Fruit fly (Drosophila melanogaster) whole organism, embryonic: Measurements from ENCODE around the gene path.

Source experiments
- ATbp ChIP-seq: fragments of 200-800 bp; sonication (Bioruptor generic); optimal IDR thresholded peaks from 2 replicates; lab custom pipeline; 2017; ENCODE audit warnings: missing biosample characterization, mild to moderate bottlenecking, missing genetic modification characterization, missing genetic modification reagents
- Asciz ChIP-seq: fragments of 200-800 bp; sonication (Bioruptor generic); optimal IDR thresholded peaks from 2 replicates; lab custom pipeline; 2017; ENCODE audit warnings: missing biosample characterization, mild to moderate bottlenecking, missing genetic modification characterization, missing genetic modification reagents
- Atf6 ChIP-seq: fragments of 200-800 bp; sonication (Bioruptor generic); IDR thresholded peaks from 2 replicates; pipeline ENCODE4 v1.3.6; 2022; ENCODE audit warnings: missing biosample characterization, missing genetic modification characterization
- Blimp-1 ChIP-seq: fragments of 200-800 bp; sonication (Bioruptor generic); optimal IDR thresholded peaks from 3 replicates; lab custom pipeline; 2018; ENCODE audit warnings: missing biosample characterization, missing genetic modification characterization, mild to moderate bottlenecking, moderate library complexity, missing genetic modification reagents
- BtbVII ChIP-seq: fragments of 200-800 bp; sonication (Bioruptor generic); optimal IDR thresholded peaks from 3 replicates; lab custom pipeline; 2017; ENCODE audit warnings: missing biosample characterization, mild to moderate bottlenecking, missing genetic modification characterization
- CG10147 ChIP-seq: fragments of 200-800 bp; sonication (Bioruptor generic); optimal IDR thresholded peaks from 2 replicates; lab custom pipeline; 2019; ENCODE audit warnings: missing biosample characterization, mild to moderate bottlenecking, missing genetic modification characterization, moderate library complexity
- CG10267 ChIP-seq: fragments of 200-800 bp; sonication (Bioruptor generic); optimal IDR thresholded peaks from 2 replicates; lab custom pipeline; 2018; ENCODE audit warnings: missing biosample characterization, mild to moderate bottlenecking, missing genetic modification characterization, moderate library complexity
- CG12219 ChIP-seq: fragments of 200-800 bp; sonication (Bioruptor generic); optimal IDR thresholded peaks from 3 replicates; lab custom pipeline; 2018; ENCODE audit warnings: missing biosample characterization, mild to moderate bottlenecking, missing genetic modification characterization
- CG1602 ChIP-seq: fragments of 200-800 bp; sonication (Bioruptor generic); optimal IDR thresholded peaks from 3 replicates; lab custom pipeline; 2016; ENCODE audit warnings: missing biosample characterization, missing genetic modification characterization
- CG17359 ChIP-seq: fragments of 200-800 bp; sonication (Bioruptor generic); optimal IDR thresholded peaks from 3 replicates; lab custom pipeline; 2018; ENCODE audit warnings: missing biosample characterization, mild to moderate bottlenecking, missing genetic modification characterization, moderate library complexity
- CG17385 ChIP-seq: fragments of 200-800 bp; sonication (Bioruptor generic); optimal IDR thresholded peaks from 3 replicates; lab custom pipeline; 2018; ENCODE audit warnings: missing biosample characterization, mild to moderate bottlenecking, missing genetic modification characterization
- CG18619 ChIP-seq: fragments of 200-800 bp; sonication (Bioruptor generic); optimal IDR thresholded peaks from 3 replicates; lab custom pipeline; 2017; ENCODE audit warnings: missing biosample characterization, mild to moderate bottlenecking, missing genetic modification characterization
- CG2678 ChIP-seq: fragments of 200-800 bp; sonication (Bioruptor generic); optimal IDR thresholded peaks from 3 replicates; lab custom pipeline; 2019; ENCODE audit warnings: missing biosample characterization, mild to moderate bottlenecking, missing genetic modification characterization, moderate library complexity
- D19A ChIP-seq: fragments of 200-800 bp; optimal IDR thresholded peaks from 3 replicates; lab custom pipeline; 2019; ENCODE audit warnings: missing biosample characterization, mild to moderate bottlenecking, missing genetic modification characterization, moderate library complexity
- Dek ChIP-seq: fragments of 200-800 bp; sonication (Bioruptor generic); optimal IDR thresholded peaks from 3 replicates; lab custom pipeline; 2019; ENCODE audit warnings: missing biosample characterization, mild to moderate bottlenecking, missing genetic modification characterization, moderate library complexity
- Dfd ChIP-seq, 2 experiments: fragments of >200 bp; optimal IDR thresholded peaks; 2 replicates each; lab custom pipeline; 2017; ENCODE audit warnings: missing biosample characterization in 2 of 2, missing genetic modification characterization in 2 of 2
- Gug ChIP-seq: fragments of 200-800 bp; sonication (Bioruptor generic); IDR thresholded peaks from 4 replicates; pipeline ENCODE4 v1.3.6; 2022; ENCODE audit warnings: missing biosample characterization, missing genetic modification characterization
- HLH3B ChIP-seq: fragments of 200-800 bp; sonication (Bioruptor generic); IDR thresholded peaks from 2 replicates; pipeline ENCODE4 v1.3.6; 2022; ENCODE audit warnings: missing biosample characterization, missing genetic modification characterization
- Hmr ChIP-seq: fragments of 200-800 bp; sonication (Bioruptor generic); optimal IDR thresholded peaks from 3 replicates; lab custom pipeline; 2017; ENCODE audit warnings: mild to moderate bottlenecking, missing biosample characterization, missing genetic modification reagents, missing genetic modification characterization
- Hr3 ChIP-seq: fragments of 200-800 bp; sonication (Bioruptor generic); optimal IDR thresholded peaks from 3 replicates; lab custom pipeline; 2016; ENCODE audit warnings: missing biosample characterization, missing genetic modification characterization
- Hr78 ChIP-seq, 2 experiments: fragments of 200-800 bp in 1 of 2; fragments of >200 bp in 1 of 2; sonication (Bioruptor generic) in 1 of 2; optimal IDR thresholded peaks; 2 replicates each; lab custom pipeline; 2017 to 2019; ENCODE audit warnings: missing biosample characterization in 2 of 2, missing genetic modification characterization in 2 of 2, mild to moderate bottlenecking in 1 of 2, moderate library complexity in 1 of 2
- Meics ChIP-seq: fragments of 200-800 bp; sonication (Bioruptor generic); optimal IDR thresholded peaks from 2 replicates; lab custom pipeline; 2017; ENCODE audit warnings: missing biosample characterization, mild to moderate bottlenecking, missing genetic modification characterization
- Mrtf ChIP-seq: fragments of 200-800 bp; sonication (Bioruptor generic); IDR thresholded peaks from 3 replicates; pipeline ENCODE4 v1.3.6; 2022; ENCODE audit warnings: missing biosample characterization, missing genetic modification characterization
- Opbp ChIP-seq: fragments of 200-800 bp; sonication (Bioruptor generic); IDR thresholded peaks from 3 replicates; pipeline ENCODE4 v1.3.6; 2022; ENCODE audit warnings: missing biosample characterization, missing genetic modification characterization; ENCODE audit not compliant: partially characterized antibody
- Ptx1 ChIP-seq: fragments of 200-800 bp; sonication (Bioruptor generic); IDR thresholded peaks from 2 replicates; pipeline ENCODE4 v1.3.6; 2022; ENCODE audit warnings: missing biosample characterization, missing genetic modification characterization
- TFAM ChIP-seq: fragments of 200-800 bp; sonication (Bioruptor generic); optimal IDR thresholded peaks from 2 replicates; lab custom pipeline; 2017; ENCODE audit warnings: missing biosample characterization, missing genetic modification characterization, inconsistent platforms
- Xrp1 ChIP-seq: fragments of 200-800 bp; sonication (Bioruptor generic); IDR thresholded peaks from 2 replicates; pipeline ENCODE4 v1.3.6; 2022; ENCODE audit warnings: missing biosample characterization, missing genetic modification characterization
- bsh ChIP-seq, 2 experiments: fragments of 200-800 bp; sonication (Bioruptor generic); optimal IDR thresholded peaks; 2 replicates each; lab custom pipeline; 2017 to 2018; ENCODE audit warnings: mild to moderate bottlenecking in 2 of 2, missing biosample characterization in 2 of 2, missing genetic modification characterization in 2 of 2, moderate library complexity in 1 of 2
- caup ChIP-seq: fragments of 200-800 bp; sonication (Bioruptor generic); optimal IDR thresholded peaks from 3 replicates; lab custom pipeline; 2017; ENCODE audit warnings: missing biosample characterization, mild to moderate bottlenecking, missing genetic modification characterization, moderate library complexity; ENCODE audit not compliant: severe bottlenecking
- cwo ChIP-seq: fragments of 200-800 bp; sonication (Bioruptor generic); optimal IDR thresholded peaks from 3 replicates; lab custom pipeline; 2017; ENCODE audit warnings: missing biosample characterization, missing genetic modification characterization, mild to moderate bottlenecking, moderate library complexity, missing genetic modification reagents
- exex ChIP-seq: fragments of 200-800 bp; sonication (Bioruptor generic); optimal IDR thresholded peaks from 4 replicates; lab custom pipeline; 2018; ENCODE audit warnings: missing biosample characterization, mild to moderate bottlenecking, missing genetic modification characterization, moderate library complexity
- fd96Cb ChIP-seq: fragments of 200-800 bp; sonication (Bioruptor generic); optimal IDR thresholded peaks from 2 replicates; lab custom pipeline; 2018; ENCODE audit warnings: missing biosample characterization, mild to moderate bottlenecking, missing genetic modification characterization, moderate library complexity
- gsb ChIP-seq: fragments of 200-800 bp; sonication (Bioruptor generic); IDR thresholded peaks from 2 replicates; pipeline ENCODE4 v1.3.6; 2022; ENCODE audit warnings: missing biosample characterization, missing genetic modification characterization
- her ChIP-seq: fragments of 200-800 bp; sonication (Bioruptor generic); optimal IDR thresholded peaks from 2 replicates; lab custom pipeline; 2016; ENCODE audit warnings: missing biosample characterization, missing genetic modification characterization
- hkb ChIP-seq, 2 experiments: fragments of 200-800 bp in 1 of 2; fragments of >200 bp in 1 of 2; sonication (Bioruptor generic) in 1 of 2; IDR thresholded peaks in 1 of 2; optimal IDR thresholded peaks in 1 of 2; 2 replicates each; pipeline versions ENCODE4 v1.3.6 to Lab custom; 2017 to 2022; ENCODE audit warnings: missing biosample characterization in 1 of 2, missing genetic modification characterization in 1 of 2
- kni ChIP-seq: fragments of 200-800 bp; sonication (Bioruptor generic); optimal IDR thresholded peaks from 3 replicates; lab custom pipeline; 2017; ENCODE audit warnings: mild to moderate bottlenecking, missing biosample characterization, missing genetic modification reagents, missing genetic modification characterization
- lilli ChIP-seq: fragments of 200-800 bp; sonication (Bioruptor generic); optimal IDR thresholded peaks from 3 replicates; lab custom pipeline; 2016; ENCODE audit warnings: missing biosample characterization, missing genetic modification characterization
- p53 ChIP-seq: fragments of 200-800 bp; sonication (Bioruptor generic); optimal IDR thresholded peaks from 2 replicates; lab custom pipeline; 2016; ENCODE audit warnings: missing biosample characterization, missing genetic modification characterization
- phol ChIP-seq: fragments of 200-800 bp; sonication (Bioruptor generic); optimal IDR thresholded peaks from 3 replicates; lab custom pipeline; 2018; ENCODE audit warnings: missing biosample characterization, mild to moderate bottlenecking, missing genetic modification characterization, moderate library complexity
- prd ChIP-seq, 3 experiments: fragments of >200 bp in 2 of 3; fragments of 200-800 bp in 1 of 3; sonication (Bioruptor generic) in 1 of 3; optimal IDR thresholded peaks in 2 of 3; IDR thresholded peaks in 1 of 3; 2 replicates in 2 of 3; 3 replicates in 1 of 3; pipeline versions ENCODE4 v1.3.6 to Lab custom; 2017 to 2022; ENCODE audit warnings: missing biosample characterization in 1 of 3, missing genetic modification characterization in 1 of 3
- ranshi ChIP-seq: fragments of 200-800 bp; sonication (Bioruptor generic); IDR thresholded peaks from 2 replicates; pipeline ENCODE4 v1.3.6; 2022; ENCODE audit warnings: missing biosample characterization, missing genetic modification characterization
- rib ChIP-seq: fragments of 200-800 bp; sonication (Bioruptor generic); IDR thresholded peaks from 2 replicates; pipeline ENCODE4 v1.3.6; 2022; ENCODE audit warnings: missing biosample characterization, missing genetic modification characterization
- scrt ChIP-seq: fragments of 200-800 bp; sonication (Bioruptor generic); optimal IDR thresholded peaks from 2 replicates; lab custom pipeline; 2018; ENCODE audit warnings: missing biosample characterization, mild to moderate bottlenecking, missing genetic modification characterization, moderate library complexity
- shn ChIP-seq: fragments of 200-800 bp; sonication (Bioruptor generic); optimal IDR thresholded peaks from 3 replicates; lab custom pipeline; 2016; ENCODE audit warnings: missing biosample characterization, missing genetic modification characterization
- tgo ChIP-seq: fragments of 200-800 bp; sonication (Bioruptor generic); IDR thresholded peaks from 3 replicates; pipeline ENCODE4 v1.3.6; 2022; ENCODE audit warnings: missing biosample characterization, missing genetic modification characterization
- tll ChIP-seq, 2 experiments: fragments of 200-800 bp in 1 of 2; fragments of >200 bp in 1 of 2; sonication (Bioruptor generic) in 1 of 2; optimal IDR thresholded peaks; 2 replicates each; lab custom pipeline; 2017 to 2019; ENCODE audit warnings: missing biosample characterization in 2 of 2, missing genetic modification characterization in 2 of 2, mild to moderate bottlenecking in 1 of 2, moderate library complexity in 1 of 2
- vvl ChIP-seq: fragments of 200-800 bp; sonication (Bioruptor generic); IDR thresholded peaks from 2 replicates; pipeline ENCODE4 v1.3.6; 2022; ENCODE audit warnings: missing biosample characterization, missing genetic modification characterization
- wdn ChIP-seq: fragments of 200-800 bp; sonication (Bioruptor generic); IDR thresholded peaks from 2 replicates; pipeline ENCODE4 v1.3.6; 2022; ENCODE audit warnings: missing biosample characterization, missing genetic modification characterization

path gene

DNA sequence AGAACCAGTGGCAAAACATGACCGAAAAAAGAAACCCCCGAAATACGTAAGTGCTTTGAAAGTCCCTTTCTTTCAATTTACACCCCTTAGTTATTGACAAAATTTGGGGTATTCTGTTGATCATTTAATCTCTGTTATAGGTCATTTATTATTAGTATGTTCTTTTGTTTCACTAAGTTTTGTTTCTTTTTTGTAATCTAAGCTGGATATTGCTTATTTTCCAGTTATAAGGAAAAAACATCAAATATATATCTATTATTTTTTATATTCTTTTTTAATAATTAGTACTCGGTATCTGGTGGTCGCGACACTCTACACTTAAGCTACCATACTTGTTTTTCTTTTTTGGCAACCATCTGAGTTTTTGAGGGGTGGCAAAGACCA is 3.5 kb upstream of the path start (continued):
- peak; percentile 61 for TF ChIP-seq Meics (GFP tag; lab: Kevin White, UChicago)
- TF ChIP-seq bsh (GFP tag; optimal IDR thresholded peaks at IDR 0.05; lab: Kevin White, UChicago): peak in 1 of 2 experiments; percentile 75
- peak; percentile 32; the same call in 1 of the 3 replicates for TF ChIP-seq tgo
- TF ChIP-seq Ptx1 (GFP tag; lab: Robert Waterston, UW): peak; percentile 54; the same call in 1 of the 2 replicates
- TF ChIP-seq cwo: peak; percentile 53
- no peak for TF ChIP-seq p53 (GFP tag; lab: Kevin White, UChicago)
- TF ChIP-seq Opbp (GFP tag; lab: Robert Waterston, UW): no peak
- TF ChIP-seq Blimp-1 (GFP tag; lab: Kevin White, UChicago): peak; percentile 72
- peak; percentile 40; the same call in 1 of the 2 replicates for TF ChIP-seq wdn (GFP tag; lab: Robert Waterston, UW)
- TF ChIP-seq ranshi (GFP tag; lab: Robert Waterston, UW): peak; percentile 7; the same call in 1 of the 2 replicates
- TF ChIP-seq lilli: no peak
- TF ChIP-seq vvl (GFP tag; lab: Robert Waterston, UW): peak; percentile 20; the same call in 1 of the 2 replicates
- TF ChIP-seq Dek (tag; lab: Kevin White, UChicago): peak; percentile 54
- no peak for TF ChIP-seq CG1602
- TF ChIP-seq prd (optimal IDR thresholded peaks at IDR 0.05; lab: Kevin White, UChicago): no peak
- peak; percentile 53; the same call in 1 of the 3 replicates for TF ChIP-seq prd (GFP tag; IDR thresholded peaks at IDR 0.05; lab: Robert Waterston, UW)
- no peak for TF ChIP-seq Dfd (GFP tag; optimal IDR thresholded peaks at IDR 0.05; lab: Kevin White, UChicago)
- TF ChIP-seq gsb: no peak
- TF ChIP-seq Gug (GFP tag; lab: Robert Waterston, UW): no peak
- TF ChIP-seq tll (GFP tag; optimal IDR thresholded peaks at IDR 0.05; lab: Kevin White, UChicago): no peak
- peak; percentile 43 for TF ChIP-seq caup (GFP tag; lab: Kevin White, UChicago)
- no peak for TF ChIP-seq shn
- no peak for TF ChIP-seq kni (GFP tag; lab: Kevin White, UChicago)
- no peak for TF ChIP-seq CG12219 (GFP tag; lab: Kevin White, UChicago)
- TF ChIP-seq HLH3B (GFP tag; lab: Robert Waterston, UW): peak; percentile 65
- TF ChIP-seq CG17359 (tag; lab: Kevin White, UChicago): peak; percentile 69
- TF ChIP-seq exex (tag; lab: Kevin White, UChicago): no peak
- peak; percentile 80 for TF ChIP-seq phol
- TF ChIP-seq D19A: peak; percentile 80
- TF ChIP-seq Xrp1 (GFP tag; lab: Robert Waterston, UW): peak; percentile 81
- TF ChIP-seq CG17385 (GFP tag; lab: Kevin White, UChicago): peak; percentile 50
- peak; percentile 75 for TF ChIP-seq CG2678 (tag; lab: Kevin White, UChicago)
- peak; percentile 19 for TF ChIP-seq CG10147 (GFP tag; lab: Kevin White, UChicago)
- peak; percentile 67 for TF ChIP-seq Hmr (GFP tag; lab: Kevin White, UChicago)
- TF ChIP-seq BtbVII (GFP tag; lab: Kevin White, UChicago): peak; percentile 19
- peak; percentile 72 for TF ChIP-seq CG10267
- peak; percentile 31 for TF ChIP-seq scrt (GFP tag; lab: Kevin White, UChicago)
- peak in 1 of 2 experiments; percentile 20 for TF ChIP-seq Hr78 (GFP tag; optimal IDR thresholded peaks at IDR 0.05; lab: Kevin White, UChicago)
- no peak for TF ChIP-seq Mrtf (GFP tag; lab: Robert Waterston, UW)
- TF ChIP-seq ATbp (GFP tag; lab: Kevin White, UChicago): peak; percentile 74
- TF ChIP-seq Asciz: peak; percentile 63
- no peak for TF ChIP-seq hkb (optimal IDR thresholded peaks at IDR 0.05; lab: Kevin White, UChicago)
- TF ChIP-seq hkb (GFP tag; IDR thresholded peaks at IDR 0.05; lab: Robert Waterston, UW): peak; percentile 54
- TF ChIP-seq CG18619: peak; percentile 30
- TF ChIP-seq Hr3 (GFP tag; lab: Kevin White, UChicago): peak; percentile 53
- no peak for TF ChIP-seq rib (GFP tag; lab: Robert Waterston, UW)
- TF ChIP-seq her (GFP tag; lab: Kevin White, UChicago): no peak
- peak; percentile 51; the same call in 1 of the 2 replicates for TF ChIP-seq Atf6 (GFP tag; lab: Robert Waterston, UW)
- peak; percentile 67 for TF ChIP-seq fd96Cb (tag; lab: Kevin White, UChicago)
- TF ChIP-seq TFAM (GFP tag; lab: Kevin White, UChicago): no peak
